Fruit fly (Drosophila melanogaster) Kc167 (cell line): Measurements from ENCODE around the gene CG13409.

Experiments
- Myc ChIP-seq: fragments of >200 bp; optimal IDR thresholded peaks from 2 replicates; lab custom pipeline; 2017; ENCODE audit warnings: missing external identifiers
- Sin3A ChIP-seq: fragments of >200 bp; optimal IDR thresholded peaks from 2 replicates; lab custom pipeline; 2018; ENCODE audit warnings: missing external identifiers
- h ChIP-seq: fragments of >200 bp; optimal IDR thresholded peaks from 3 replicates; lab custom pipeline; 2018; ENCODE audit warnings: missing external identifiers
- insv ChIP-seq: fragments of >200 bp; optimal IDR thresholded peaks from 3 replicates; lab custom pipeline; 2018; ENCODE audit warnings: missing external identifiers
- psq ChIP-seq: fragments of >200 bp; optimal IDR thresholded peaks from 2 replicates; lab custom pipeline; 2017; ENCODE audit warnings: missing external identifiers
- ttk ChIP-seq: sonication (Bioruptor generic); optimal IDR thresholded peaks from 2 replicates; lab custom pipeline; 2017; ENCODE audit warnings: missing external identifiers

dm6 chr3R:22043748-22044402 is 12.2 kb upstream of the CG13409 start:
- TF ChIP-seq psq (no peak), ttk (no peak), h (no peak), Sin3A (lab: Kevin White, UChicago) (no peak), Myc (no peak), insv (lab: Kevin White, UChicago) (no peak)
